Worm (Caenorhabditis elegans): ENCODE measurements around the gene pcs-1.
A peak's percentile ranks its signal among the peaks of the same experiment; 100 is the strongest.

ce11 chrII:11619171-11619570 lies 41.6 kb upstream of the pcs-1 start:
- TF ChIP-seq ceh-28 (tag; optimal IDR thresholded peaks at IDR 0.05) (no peak), nhr-77 (tag; optimal IDR thresholded peaks at IDR 0.05) (peak; percentile 45), ZK337.2 (GFP tag; IDR thresholded peaks at IDR 0.05) (no peak), egl-27 (tag; optimal IDR thresholded peaks at IDR 0.05) (no peak), vab-7 (GFP tag; IDR thresholded peaks at IDR 0.05) (no peak), zag-1 (tag; optimal IDR thresholded peaks at IDR 0.05) (no peak), nhr-237 (tag; optimal IDR thresholded peaks at IDR 0.05) (no peak), lsy-2 (tag; optimal IDR thresholded peaks at IDR 0.05) (peak; percentile 48 to 64), Y75B8A.6 (GFP tag; IDR thresholded peaks at IDR 0.05) (no peak), ama-1 (optimal IDR thresholded peaks at IDR 0.05) (peak; percentile 72), snpc-1.2 (GFP tag; IDR thresholded peaks at IDR 0.05) (no peak), aha-1 (tag) (no peak), pqm-1 (tag; optimal IDR thresholded peaks at IDR 0.05) (peak; percentile 87)
